Worm (Caenorhabditis elegans) whole organism, L1 larva: Measurements from ENCODE around the gene nhr-131.

ENCODE experiments used
- egl-27 ChIP-seq, 2 experiments: fragments of 150-350 bp in 1 of 2; sonication (generic microtip); optimal IDR thresholded peaks; 3 replicates each; lab custom pipeline; 2017 to 2018; ENCODE audit warnings: missing biosample characterization in 2 of 2, missing genetic modification characterization in 2 of 2, missing genetic modification reagents in 2 of 2
- fkh-10 ChIP-seq: sonication (generic microtip); optimal IDR thresholded peaks from 2 replicates; lab custom pipeline; 2017; ENCODE audit warnings: missing biosample characterization, missing genetic modification reagents, missing genetic modification characterization
- nhr-11 ChIP-seq: fragments of 150-350 bp; optimal IDR thresholded peaks from 2 replicates; lab custom pipeline; 2014; ENCODE audit warnings: missing biosample characterization, missing genetic modification characterization

- no peak for TF ChIP-seq egl-27 (tag; optimal IDR thresholded peaks at IDR 0.05; lab: Kevin White, UChicago)
- no peak for TF ChIP-seq fkh-10 (GFP tag; lab: Kevin White, UChicago)
- TF ChIP-seq nhr-11 (tag; lab: Kevin White, UChicago) = no peak
Measured at ce11 chrV:501230-501629, 7.1 kb downstream of the nhr-131 start, which contains the start of gene str-256.
